Worm (Caenorhabditis elegans) whole organism, L2 larva: ENCODE results near the gene acd-3.

Source experiments
- F13H6.1 ChIP-seq: sonication (generic microtip); optimal IDR thresholded peaks from 2 replicates; lab custom pipeline; 2016; ENCODE audit warnings: missing genetic modification characterization, missing compliant biosample characterization
- R02D3.7 ChIP-seq: fragments of 150-350 bp; optimal IDR thresholded peaks from 2 replicates; lab custom pipeline; 2014; ENCODE audit warnings: missing biosample characterization, missing genetic modification characterization
- Y55F3AM.14 ChIP-seq: fragments of 200-800 bp; sonication (Bioruptor generic); optimal IDR thresholded peaks from 2 replicates; lab custom pipeline; 2018; ENCODE audit warnings: mild to moderate bottlenecking, missing genetic modification characterization, missing compliant biosample characterization
- ZK546.5 ChIP-seq: sonication (generic microtip); optimal IDR thresholded peaks from 2 replicates; lab custom pipeline; 2017; ENCODE audit warnings: missing biosample characterization, missing genetic modification characterization
- aly-2 ChIP-seq: fragments of 150-350 bp; optimal IDR thresholded peaks from 2 replicates; lab custom pipeline; 2014; ENCODE audit warnings: missing biosample characterization, missing genetic modification characterization
- ama-1 ChIP-seq: fragments of 150-350 bp; optimal IDR thresholded peaks from 2 replicates; lab custom pipeline; 2018; ENCODE audit warnings: inconsistent platforms
- blmp-1 ChIP-seq: sonication (generic microtip); optimal IDR thresholded peaks from 2 replicates; lab custom pipeline; 2017; ENCODE audit warnings: missing genetic modification characterization, mild to moderate bottlenecking, missing compliant biosample characterization, antibody characterized with exemption, moderate library complexity; ENCODE audit not compliant: insufficient read depth
- ceh-16 ChIP-seq: fragments of 150-350 bp; optimal IDR thresholded peaks from 2 replicates; lab custom pipeline; 2014; ENCODE audit warnings: missing biosample characterization, missing genetic modification characterization
- ceh-82 ChIP-seq: fragments of 150-350 bp; optimal IDR thresholded peaks from 2 replicates; lab custom pipeline; 2014; ENCODE audit warnings: missing biosample characterization, missing genetic modification characterization
- crh-2 ChIP-seq: sonication (generic microtip); optimal IDR thresholded peaks from 2 replicates; lab custom pipeline; 2017; ENCODE audit warnings: missing biosample characterization, missing genetic modification characterization
- dmd-4 ChIP-seq: sonication (generic microtip); optimal IDR thresholded peaks from 2 replicates; lab custom pipeline; 2017; ENCODE audit warnings: missing biosample characterization, missing genetic modification characterization
- elt-1 ChIP-seq: fragments of 150-350 bp; optimal IDR thresholded peaks from 2 replicates; lab custom pipeline; 2014; ENCODE audit warnings: missing biosample characterization, missing genetic modification characterization
- elt-3 ChIP-seq: sonication (generic microtip); optimal IDR thresholded peaks from 2 replicates; lab custom pipeline; 2017; ENCODE audit warnings: missing biosample characterization, missing genetic modification characterization
- fos-1 ChIP-seq: fragments of 150-350 bp; optimal IDR thresholded peaks from 2 replicates; lab custom pipeline; 2014; ENCODE audit warnings: missing biosample characterization, missing genetic modification characterization
- gmeb-1 ChIP-seq: fragments of 150-350 bp; optimal IDR thresholded peaks from 2 replicates; lab custom pipeline; 2014; ENCODE audit warnings: missing biosample characterization, missing genetic modification characterization
- lin-11 ChIP-seq: fragments of 150-350 bp; sonication (generic microtip); optimal IDR thresholded peaks from 2 replicates; lab custom pipeline; 2014; ENCODE audit warnings: missing biosample characterization, missing genetic modification characterization, inconsistent platforms, mixed read lengths
- lin-13 ChIP-seq: fragments of 150-350 bp; optimal IDR thresholded peaks from 2 replicates; lab custom pipeline; 2014; ENCODE audit warnings: missing biosample characterization, missing genetic modification reagents, missing genetic modification characterization
- lin-39 ChIP-seq: fragments of 150-350 bp; optimal IDR thresholded peaks from 2 replicates; lab custom pipeline; 2014; ENCODE audit warnings: missing biosample characterization, missing genetic modification reagents, missing genetic modification characterization
- lsy-2 ChIP-seq, 2 experiments: fragments of 150-350 bp in 1 of 2; sonication (generic microtip) in 1 of 2; optimal IDR thresholded peaks; 2 replicates each; lab custom pipeline; 2014 to 2017; ENCODE audit warnings: missing biosample characterization in 2 of 2, missing genetic modification characterization in 2 of 2
- mab-5 ChIP-seq: fragments of 150-350 bp; optimal IDR thresholded peaks from 2 replicates; lab custom pipeline; 2014; ENCODE audit warnings: missing biosample characterization, missing genetic modification characterization
- mbf-1 ChIP-seq: sonication (generic microtip); optimal IDR thresholded peaks from 2 replicates; lab custom pipeline; 2017; ENCODE audit warnings: missing biosample characterization, missing genetic modification characterization
- mdl-1 ChIP-seq, 2 experiments: fragments of 150-350 bp in 1 of 2; sonication (generic microtip) in 1 of 2; optimal IDR thresholded peaks; 2 replicates each; lab custom pipeline; 2017; ENCODE audit warnings: missing biosample characterization in 2 of 2, missing genetic modification characterization in 2 of 2
- nhr-10 ChIP-seq: sonication (generic microtip); optimal IDR thresholded peaks from 2 replicates; lab custom pipeline; 2017; ENCODE audit warnings: missing biosample characterization, missing genetic modification characterization
- nhr-11 ChIP-seq: fragments of 150-350 bp; optimal IDR thresholded peaks from 2 replicates; lab custom pipeline; 2014; ENCODE audit warnings: missing biosample characterization, missing genetic modification characterization
- nhr-12 ChIP-seq: fragments of 150-350 bp; optimal IDR thresholded peaks from 2 replicates; lab custom pipeline; 2014; ENCODE audit warnings: missing biosample characterization, missing genetic modification characterization
- nhr-129 ChIP-seq: fragments of 150-350 bp; optimal IDR thresholded peaks from 2 replicates; lab custom pipeline; 2014; ENCODE audit warnings: missing biosample characterization, missing genetic modification characterization
- nhr-21 ChIP-seq: fragments of 150-350 bp; optimal IDR thresholded peaks from 2 replicates; lab custom pipeline; 2014; ENCODE audit warnings: missing biosample characterization, missing genetic modification characterization
- nhr-23 ChIP-seq: fragments of 150-350 bp; optimal IDR thresholded peaks from 2 replicates; lab custom pipeline; 2014; ENCODE audit warnings: missing biosample characterization, missing genetic modification reagents, missing genetic modification characterization
- nhr-237 ChIP-seq: fragments of 150-350 bp; optimal IDR thresholded peaks from 2 replicates; lab custom pipeline; 2014; ENCODE audit warnings: missing biosample characterization, missing genetic modification characterization
- nhr-25 ChIP-seq: fragments of 150-350 bp; sonication (generic microtip); optimal IDR thresholded peaks from 3 replicates; lab custom pipeline; 2014; ENCODE audit warnings: missing biosample characterization, missing genetic modification characterization
- nhr-6 ChIP-seq: fragments of 150-350 bp; optimal IDR thresholded peaks from 2 replicates; lab custom pipeline; 2014; ENCODE audit warnings: missing biosample characterization, missing genetic modification characterization
- nhr-77 ChIP-seq: fragments of 150-350 bp; optimal IDR thresholded peaks from 2 replicates; lab custom pipeline; 2014; ENCODE audit warnings: missing biosample characterization, missing genetic modification characterization
- peb-1 ChIP-seq: fragments of 150-350 bp; optimal IDR thresholded peaks from 2 replicates; lab custom pipeline; 2014; ENCODE audit warnings: missing biosample characterization, missing genetic modification characterization
- sem-4 ChIP-seq: fragments of 150-350 bp; optimal IDR thresholded peaks from 2 replicates; lab custom pipeline; 2014; ENCODE audit warnings: missing biosample characterization, missing genetic modification reagents, missing genetic modification characterization
- skn-1 ChIP-seq: sonication (generic microtip); optimal IDR thresholded peaks from 2 replicates; lab custom pipeline; 2017; ENCODE audit warnings: missing biosample characterization, missing genetic modification characterization
- sma-3 ChIP-seq: sonication (generic microtip); optimal IDR thresholded peaks from 2 replicates; lab custom pipeline; 2016; ENCODE audit warnings: missing genetic modification reagents, missing genetic modification characterization, missing compliant biosample characterization
- sma-9 ChIP-seq, 2 experiments: fragments of 150-350 bp in 1 of 2; sonication (generic microtip) in 1 of 2; optimal IDR thresholded peaks; 2 replicates each; lab custom pipeline; 2014 to 2016; ENCODE audit warnings: missing genetic modification characterization in 2 of 2, mild to moderate bottlenecking in 1 of 2, missing biosample characterization in 1 of 2, missing compliant biosample characterization in 1 of 2, missing genetic modification reagents in 1 of 2, moderate library complexity in 1 of 2
- snpc-4 ChIP-seq: fragments of 150-350 bp; optimal IDR thresholded peaks from 2 replicates; lab custom pipeline; 2014; ENCODE audit warnings: missing biosample characterization, missing genetic modification characterization
- unc-39 ChIP-seq: fragments of 150-350 bp; optimal IDR thresholded peaks from 2 replicates; lab custom pipeline; 2014; ENCODE audit warnings: missing biosample characterization, missing genetic modification characterization
- unc-55 ChIP-seq: fragments of 150-350 bp; sonication (generic microtip); optimal IDR thresholded peaks from 3 replicates; lab custom pipeline; 2014; ENCODE audit warnings: missing biosample characterization, missing genetic modification reagents, missing genetic modification characterization
- unc-62 ChIP-seq: fragments of 150-350 bp; optimal IDR thresholded peaks from 2 replicates; lab custom pipeline; 2014; ENCODE audit warnings: missing biosample characterization, missing genetic modification reagents, missing genetic modification characterization
- zag-1 ChIP-seq: fragments of 150-350 bp; optimal IDR thresholded peaks from 2 replicates; lab custom pipeline; 2014; ENCODE audit warnings: missing biosample characterization, missing genetic modification characterization
- ztf-1 ChIP-seq: fragments of 200-800 bp; sonication (Bioruptor generic); conservative IDR thresholded peaks from 2 replicates; pipeline ENCODE4 v1.3.6; 2022; ENCODE audit warnings: missing genetic modification characterization, missing compliant biosample characterization
- ztf-11 ChIP-seq: sonication (generic microtip); optimal IDR thresholded peaks from 2 replicates; lab custom pipeline; 2017; ENCODE audit warnings: missing biosample characterization, missing genetic modification characterization
- ztf-4 ChIP-seq: fragments of 150-350 bp; optimal IDR thresholded peaks from 2 replicates; lab custom pipeline; 2014; ENCODE audit warnings: missing biosample characterization, missing genetic modification characterization

The acd-3 gene

DNA sequence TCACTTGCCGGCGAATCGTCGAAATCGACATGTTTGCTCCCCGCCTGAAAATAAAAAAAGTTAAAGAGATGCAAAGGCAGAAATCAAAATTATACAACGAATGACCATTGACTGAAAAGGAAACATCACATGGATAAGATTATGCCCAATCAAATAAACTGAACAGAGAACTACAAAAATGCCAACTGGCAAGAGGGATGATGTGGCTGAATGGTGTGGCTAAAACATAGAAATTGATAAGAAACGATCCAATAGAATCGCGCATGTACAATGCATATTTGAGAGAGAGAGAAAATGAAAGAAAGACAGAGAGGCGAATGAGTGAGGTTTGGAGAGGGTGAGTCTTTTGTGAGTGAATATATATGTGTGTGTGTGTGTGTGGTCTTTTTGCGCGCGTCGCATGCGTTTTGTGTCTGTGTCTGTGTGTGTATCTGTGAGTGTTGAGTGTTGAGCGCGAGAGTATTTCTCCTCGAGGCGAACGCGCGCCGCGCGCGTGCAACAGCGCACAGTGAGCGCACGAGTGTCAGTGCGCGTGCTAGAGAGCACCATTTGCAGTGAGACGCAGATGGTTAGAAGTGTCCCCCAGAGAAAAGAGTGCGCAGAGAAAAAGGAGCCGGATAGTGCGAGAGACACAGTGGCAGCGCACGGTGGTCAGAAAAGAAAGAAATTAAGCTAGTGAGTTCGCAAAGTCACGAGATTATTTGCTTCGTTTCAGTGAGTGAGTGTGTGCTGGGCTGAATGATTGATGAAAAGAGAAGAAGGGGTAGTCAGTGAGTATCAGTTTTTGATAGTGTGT, 30.4 kb upstream of the acd-3 start, which contains the start of gene epn-1 (continued):
- TF ChIP-seq nhr-129, result peak; percentile 96
- peak; percentile 96 for TF ChIP-seq sem-4 (tag; lab: Kevin White, UChicago)
- peak; percentile 94 for TF ChIP-seq lin-13 (GFP tag; lab: Kevin White, UChicago)
- peak; percentile 70 for TF ChIP-seq lin-39
- peak; percentile 27 for TF ChIP-seq ztf-11 (tag; lab: Kevin White, UChicago)
- peak; percentile 98 for TF ChIP-seq lin-11 (tag; lab: Kevin White, UChicago)
- peak; percentile 79 to 94 for TF ChIP-seq lsy-2 (tag; optimal IDR thresholded peaks at IDR 0.05; lab: Kevin White, UChicago)
- TF ChIP-seq ztf-1 (GFP tag; lab: Robert Waterston, UW), result no peak
- TF ChIP-seq nhr-10 (tag; lab: Kevin White, UChicago), result peak; percentile 80
- peak; percentile 98 for TF ChIP-seq sma-3 (GFP tag; lab: Kevin White, UChicago)
- peak; percentile 74 for TF ChIP-seq gmeb-1 (tag; lab: Kevin White, UChicago)
- TF ChIP-seq mab-5 (tag; lab: Kevin White, UChicago), result peak; percentile 93
- peak; percentile 84 for TF ChIP-seq nhr-6 (tag; lab: Kevin White, UChicago)
- TF ChIP-seq nhr-25 (tag; lab: Kevin White, UChicago), result peak; percentile 97
- TF ChIP-seq peb-1 (tag; lab: Kevin White, UChicago), result no peak
- TF ChIP-seq ama-1 (lab: Kevin White, UChicago), result peak; percentile 54

DNA sequence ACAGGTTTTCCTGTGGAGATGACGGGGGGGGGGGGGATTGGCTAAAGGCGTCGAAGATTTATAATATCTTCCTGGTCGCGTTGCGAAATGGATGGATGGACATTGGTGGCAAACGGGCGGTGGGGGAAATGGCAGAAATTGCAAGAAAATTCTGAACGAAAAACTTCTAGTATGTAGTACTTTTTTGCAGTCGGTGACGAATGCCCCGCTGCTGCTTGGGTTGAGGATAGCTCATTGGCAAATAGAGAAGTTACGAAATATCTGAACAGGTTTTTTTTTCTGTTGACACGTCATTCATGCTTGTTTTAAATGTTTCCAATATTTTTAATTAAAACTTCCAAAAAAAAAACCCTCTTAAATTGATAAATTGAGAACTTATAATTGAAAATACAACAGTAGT, 29.6 kb upstream of the acd-3 start:
- no peak for TF ChIP-seq nhr-11
- TF ChIP-seq lin-13 (GFP tag; lab: Kevin White, UChicago), result peak; percentile 13

DNA sequence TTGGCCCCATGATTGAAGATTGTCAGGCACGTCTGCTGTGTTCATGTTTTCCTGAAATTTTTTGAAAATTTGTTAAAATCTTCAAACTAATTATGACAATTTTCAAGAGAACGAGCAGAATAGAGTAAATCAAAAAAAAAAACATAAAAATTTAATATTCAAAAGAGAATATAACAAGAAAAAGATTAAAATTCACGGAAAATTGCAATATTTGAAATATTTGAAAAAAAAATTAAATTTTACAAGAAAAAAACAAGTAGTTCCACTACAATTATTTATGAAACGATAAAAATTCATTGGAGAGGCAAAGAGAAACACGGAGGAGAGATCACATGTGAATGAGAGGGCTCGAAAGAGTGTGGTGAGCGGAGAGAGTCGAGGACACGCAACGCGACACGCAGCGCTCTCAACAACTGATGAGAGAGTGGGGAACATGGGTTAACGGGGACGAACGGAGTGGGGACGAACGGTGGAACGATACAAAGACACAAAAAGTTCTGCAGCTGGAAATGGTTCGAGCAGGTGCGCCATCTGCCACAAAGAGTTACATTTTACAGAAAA, 24.5 kb upstream of the acd-3 start, which contains the start of gene mbk-1:
mbk-1 (minus strand) TSS at position 51 of the 561 bp plus-strand sequence.
- peak; percentile 77 for TF ChIP-seq F13H6.1
- TF ChIP-seq R02D3.7 (tag; lab: Kevin White, UChicago), result no peak
- TF ChIP-seq ceh-82, result no peak
- no peak for TF ChIP-seq mbf-1 (tag; lab: Kevin White, UChicago)
- no peak for TF ChIP-seq lin-39
- no peak for TF ChIP-seq ZK546.5 (tag; lab: Kevin White, UChicago)
- no peak for TF ChIP-seq mab-5 (tag; lab: Kevin White, UChicago)
- no peak for TF ChIP-seq elt-1 (tag; lab: Kevin White, UChicago)
- no peak for TF ChIP-seq ztf-11 (tag; lab: Kevin White, UChicago)
- TF ChIP-seq crh-2, result peak; percentile 91
- TF ChIP-seq elt-3 (tag; lab: Kevin White, UChicago), result no peak
- peak; percentile 63 for TF ChIP-seq unc-55 (GFP tag; lab: Kevin White, UChicago)
- TF ChIP-seq unc-39, result no peak
- TF ChIP-seq skn-1, result no peak
- TF ChIP-seq sem-4 (tag; lab: Kevin White, UChicago), result peak; percentile 15
- TF ChIP-seq lin-13 (GFP tag; lab: Kevin White, UChicago), result peak; percentile 46
- peak; percentile 8 for TF ChIP-seq nhr-6 (tag; lab: Kevin White, UChicago)
- TF ChIP-seq peb-1 (tag; lab: Kevin White, UChicago), result no peak
- no peak for TF ChIP-seq nhr-11
- TF ChIP-seq blmp-1 (tag; lab: Kevin White, UChicago), result peak; percentile 10
- TF ChIP-seq ztf-4 (tag; lab: Kevin White, UChicago), result no peak
- peak; percentile 16 for TF ChIP-seq zag-1
- TF ChIP-seq fos-1 (tag; lab: Kevin White, UChicago), result peak; percentile 86
- TF ChIP-seq sma-3 (GFP tag; lab: Kevin White, UChicago), result peak; percentile 70
- no peak for TF ChIP-seq dmd-4 (tag; lab: Kevin White, UChicago)
- peak; percentile 77 for TF ChIP-seq nhr-25 (tag; lab: Kevin White, UChicago)
- TF ChIP-seq ztf-1 (GFP tag; lab: Robert Waterston, UW), result no peak
- TF ChIP-seq nhr-10 (tag; lab: Kevin White, UChicago), result no peak
- no peak for TF ChIP-seq nhr-12 (tag; lab: Kevin White, UChicago)
- TF ChIP-seq Y55F3AM.14 (GFP tag; lab: Kevin White, UChicago), result no peak
- TF ChIP-seq ama-1 (lab: Kevin White, UChicago), result no peak
- peak; percentile 12 for TF ChIP-seq snpc-4 (tag; lab: Kevin White, UChicago)
- no peak for TF ChIP-seq nhr-23 (tag; lab: Kevin White, UChicago)
- peak; percentile 21 for TF ChIP-seq nhr-21 (tag; lab: Kevin White, UChicago)
- peak; percentile 78 for TF ChIP-seq sma-9 (GFP tag; optimal IDR thresholded peaks at IDR 0.05; lab: Kevin White, UChicago)
- TF ChIP-seq sma-9 (tag; optimal IDR thresholded peaks at IDR 0.05; lab: Kevin White, UChicago), result no peak
- TF ChIP-seq nhr-237 (tag; lab: Kevin White, UChicago), result no peak
- TF ChIP-seq ceh-16, result peak; percentile 5
- TF ChIP-seq lsy-2 (tag; optimal IDR thresholded peaks at IDR 0.05; lab: Kevin White, UChicago), result peak in 1 of 2 experiments; percentile 75
- TF ChIP-seq unc-62 (GFP tag; lab: Kevin White, UChicago), result no peak
- TF ChIP-seq mdl-1 (tag; optimal IDR thresholded peaks at IDR 0.05; lab: Kevin White, UChicago), result peak; percentile 62 to 71
- no peak for TF ChIP-seq nhr-77 (tag; lab: Kevin White, UChicago)
- TF ChIP-seq aly-2 (tag; lab: Kevin White, UChicago), result no peak
- peak; percentile 16 for TF ChIP-seq gmeb-1 (tag; lab: Kevin White, UChicago)
- TF ChIP-seq lin-11 (tag; lab: Kevin White, UChicago), result peak; percentile 78
